Worm (Caenorhabditis elegans) whole organism, L4/young adult: ENCODE measurements around the gene F52E1.9.

Experiments
- W03F9.2 ChIP-seq: fragments of 150-350 bp; optimal IDR thresholded peaks from 2 replicates; lab custom pipeline; 2014; ENCODE audit warnings: missing biosample characterization, missing genetic modification characterization
- dao-5 ChIP-seq: sonication (generic microtip); optimal IDR thresholded peaks from 2 replicates; lab custom pipeline; 2016; ENCODE audit warnings: missing genotype, missing genetic modification characterization, moderate library complexity, missing compliant biosample characterization
- him-1 ChIP-seq: sonication (generic microtip); optimal IDR thresholded peaks from 2 replicates; lab custom pipeline; 2016; ENCODE audit warnings: missing genotype, missing genetic modification reagents, missing genetic modification characterization, missing compliant biosample characterization

- TF ChIP-seq W03F9.2 (no peak), dao-5 (tag; lab: Kevin White, UChicago) (no peak), him-1 (tag; lab: Kevin White, UChicago) (no peak)
These were observed 16.5 kb downstream of the F52E1.9 start, which contains the start of gene hsp-17 for ce11 chrV:8385879-8386530.
